Worm (Caenorhabditis elegans): ENCODE results near the gene sups-1.

The sups-1 gene

DNA sequence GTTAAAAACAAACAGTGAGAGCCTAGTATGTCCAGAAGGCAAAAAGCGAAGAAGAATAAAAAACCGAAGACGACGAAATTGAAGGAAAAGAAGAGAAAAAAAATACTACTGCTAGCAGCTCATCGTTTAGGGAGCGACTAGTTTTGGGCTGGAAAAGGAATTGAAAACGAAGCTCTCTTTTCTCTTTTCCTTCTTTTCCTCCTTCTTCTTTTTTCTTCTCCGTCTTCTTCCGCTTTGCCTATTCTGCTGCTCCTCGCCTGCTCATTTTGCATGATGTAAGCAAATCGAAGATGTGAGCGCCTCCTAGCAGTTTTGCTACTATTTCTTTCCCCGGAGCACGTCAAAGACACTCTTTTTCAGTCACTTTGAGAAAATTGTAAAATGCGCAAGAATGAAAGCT is 22.3 kb upstream of the sups-1 start:
- TF ChIP-seq C34F6.9 (tag; optimal IDR thresholded peaks at IDR 0.05) (peak; percentile 40), nhr-21 (tag; optimal IDR thresholded peaks at IDR 0.05) (no peak), unc-55 (GFP tag; optimal IDR thresholded peaks at IDR 0.05) (peak; percentile 49), lsy-2 (tag; optimal IDR thresholded peaks at IDR 0.05) (peak in 1 of 2 experiments; percentile 10), ztf-11 (tag; optimal IDR thresholded peaks at IDR 0.05) (no peak), crh-2 (tag; optimal IDR thresholded peaks at IDR 0.05) (peak; percentile 22)

DNA sequence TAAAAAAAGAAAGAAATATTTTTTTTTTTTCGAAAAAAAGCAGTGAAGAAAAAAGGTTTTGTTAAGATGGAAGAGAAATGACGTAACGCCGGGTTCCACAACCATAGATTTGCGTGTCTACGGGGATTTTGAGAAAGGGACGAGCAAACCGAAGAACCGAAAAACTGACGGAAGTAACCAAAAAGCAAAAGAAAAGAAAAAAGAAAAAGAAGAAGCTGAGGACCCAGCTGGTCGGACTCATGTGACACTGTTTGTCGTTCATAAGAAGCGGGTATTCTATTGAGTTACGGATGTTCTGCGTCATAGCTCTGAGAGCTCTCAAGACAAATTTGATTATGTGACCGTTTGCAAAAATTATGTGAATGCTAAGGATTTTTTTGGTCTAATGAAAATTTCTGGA is 21.2 kb upstream of the sups-1 start:
- peak; percentile 36 for TF ChIP-seq nhr-6 (tag; optimal IDR thresholded peaks at IDR 0.05)
- TF ChIP-seq C34F6.9 (tag; optimal IDR thresholded peaks at IDR 0.05), result peak; percentile 14
- TF ChIP-seq unc-55 (GFP tag; optimal IDR thresholded peaks at IDR 0.05), result peak; percentile 43
- peak; percentile 6 for TF ChIP-seq crh-2 (tag; optimal IDR thresholded peaks at IDR 0.05)
- TF ChIP-seq zag-1 (tag; optimal IDR thresholded peaks at IDR 0.05), result peak; percentile 35
- TF ChIP-seq sma-9 (GFP tag; optimal IDR thresholded peaks at IDR 0.05), result peak; percentile 65
- TF ChIP-seq sma-9 (tag; optimal IDR thresholded peaks at IDR 0.05), result no peak
- TF ChIP-seq Y55F3AM.14 (GFP tag; optimal IDR thresholded peaks at IDR 0.05), result peak; percentile 84
- no peak for TF ChIP-seq nhr-25 (tag; optimal IDR thresholded peaks at IDR 0.05)
- peak in 1 of 2 experiments; percentile 47 for TF ChIP-seq lsy-2 (tag; optimal IDR thresholded peaks at IDR 0.05)
- TF ChIP-seq nhr-129 (tag; optimal IDR thresholded peaks at IDR 0.05), result peak; percentile 15
- no peak for TF ChIP-seq nhr-12 (tag; optimal IDR thresholded peaks at IDR 0.05)
- no peak for TF ChIP-seq F13H6.1 (tag; optimal IDR thresholded peaks at IDR 0.05)
- no peak for TF ChIP-seq nhr-10 (tag; optimal IDR thresholded peaks at IDR 0.05)
- no peak for TF ChIP-seq elt-3 (tag; optimal IDR thresholded peaks at IDR 0.05)
- no peak for TF ChIP-seq skn-1 (tag; optimal IDR thresholded peaks at IDR 0.05)

DNA sequence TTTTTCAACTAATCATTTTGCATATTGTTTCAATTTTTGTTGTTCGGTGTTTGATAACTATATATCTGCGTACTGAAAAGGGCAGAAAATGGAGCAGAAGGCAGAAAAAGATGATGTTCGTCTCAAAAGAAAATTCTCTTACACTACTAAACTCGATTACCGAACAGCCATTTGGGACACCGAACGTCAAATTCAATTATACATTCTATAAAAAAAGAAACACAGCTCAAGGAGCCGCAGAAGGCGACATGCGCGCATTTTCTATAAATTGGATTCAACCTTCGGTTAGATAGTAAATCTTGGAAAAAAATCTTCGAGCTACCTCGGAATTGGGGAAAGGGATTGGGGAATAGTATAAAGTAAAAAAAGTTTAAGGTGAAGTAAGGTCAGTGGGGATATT is 20.7 kb upstream of the sups-1 start:
- TF ChIP-seq ceh-16 (tag; optimal IDR thresholded peaks at IDR 0.05), result no peak
- TF ChIP-seq sma-9 (GFP tag; optimal IDR thresholded peaks at IDR 0.05), result peak; percentile 38
- TF ChIP-seq sma-9 (tag; optimal IDR thresholded peaks at IDR 0.05), result no peak

DNA sequence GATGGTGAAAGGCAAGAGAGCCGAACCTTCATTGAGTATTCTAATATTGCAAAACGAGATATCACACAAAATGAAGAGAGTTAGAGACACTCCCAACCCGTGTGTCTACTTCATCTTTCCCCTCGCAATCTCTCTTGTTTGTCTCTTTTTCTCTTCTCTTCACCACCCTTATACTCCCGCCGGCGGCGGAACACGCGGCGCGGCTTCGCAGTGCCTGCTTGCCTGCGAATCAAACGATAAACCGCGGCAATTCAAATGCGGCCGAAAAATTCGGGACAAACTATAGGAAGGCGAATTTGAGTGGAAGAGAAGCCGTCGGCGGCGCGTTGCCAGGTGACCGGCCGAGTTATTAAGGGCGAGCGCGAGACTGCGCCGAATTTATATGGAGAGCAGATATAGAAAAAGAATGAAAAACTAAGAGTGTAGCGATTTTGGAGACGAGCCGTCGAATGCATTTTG is 19.3 kb upstream of the sups-1 start, which contains the start of gene klp-13:
klp-13 (plus strand) TSS at position 409 of the 459 bp plus-strand sequence.
- TF ChIP-seq elt-3 (tag; optimal IDR thresholded peaks at IDR 0.05), result no peak
- TF ChIP-seq peb-1 (tag; optimal IDR thresholded peaks at IDR 0.05), result no peak
- TF ChIP-seq sma-9 (GFP tag; optimal IDR thresholded peaks at IDR 0.05), result peak; percentile 90
- no peak for TF ChIP-seq sma-9 (tag; optimal IDR thresholded peaks at IDR 0.05)
- TF ChIP-seq elt-1 (tag; optimal IDR thresholded peaks at IDR 0.05), result no peak
- peak; percentile 89 for TF ChIP-seq ZK546.5 (tag; optimal IDR thresholded peaks at IDR 0.05)
- peak; percentile 96 for TF ChIP-seq unc-55 (GFP tag; optimal IDR thresholded peaks at IDR 0.05)
- no peak for TF ChIP-seq aly-2 (tag; optimal IDR thresholded peaks at IDR 0.05)
- no peak for TF ChIP-seq lin-39 (tag; optimal IDR thresholded peaks at IDR 0.05)
- TF ChIP-seq ztf-1 (GFP tag; conservative IDR thresholded peaks at IDR 0.05), result no peak
- peak; percentile 54 for TF ChIP-seq nhr-6 (tag; optimal IDR thresholded peaks at IDR 0.05)
- no peak for TF ChIP-seq nhr-23 (tag; optimal IDR thresholded peaks at IDR 0.05)
- peak; percentile 88 for TF ChIP-seq gmeb-1 (tag; optimal IDR thresholded peaks at IDR 0.05)
- TF ChIP-seq alr-1 (tag; optimal IDR thresholded peaks at IDR 0.05), result no peak
- peak; percentile 45 to 89 for TF ChIP-seq lsy-2 (tag; optimal IDR thresholded peaks at IDR 0.05)
- TF ChIP-seq lin-11 (tag; optimal IDR thresholded peaks at IDR 0.05), result peak; percentile 89
- TF ChIP-seq sma-3 (GFP tag; optimal IDR thresholded peaks at IDR 0.05), result peak; percentile 64
- peak; percentile 89 for TF ChIP-seq F13H6.1 (tag; optimal IDR thresholded peaks at IDR 0.05)
- TF ChIP-seq crh-2 (tag; optimal IDR thresholded peaks at IDR 0.05), result peak; percentile 91
- no peak for TF ChIP-seq nhr-237 (tag; optimal IDR thresholded peaks at IDR 0.05)
- TF ChIP-seq snpc-4 (tag; optimal IDR thresholded peaks at IDR 0.05), result peak; percentile 49
- peak; percentile 75 for TF ChIP-seq zag-1 (tag; optimal IDR thresholded peaks at IDR 0.05)
- no peak for TF ChIP-seq R02D3.7 (tag; optimal IDR thresholded peaks at IDR 0.05)
- no peak for TF ChIP-seq nhr-11 (tag; optimal IDR thresholded peaks at IDR 0.05)
- peak; percentile 38 for TF ChIP-seq mab-5 (tag; optimal IDR thresholded peaks at IDR 0.05)
- no peak for TF ChIP-seq unc-62 (GFP tag; optimal IDR thresholded peaks at IDR 0.05)
- TF ChIP-seq ztf-4 (tag; optimal IDR thresholded peaks at IDR 0.05), result peak; percentile 76
- TF ChIP-seq C34F6.9 (tag; optimal IDR thresholded peaks at IDR 0.05), result peak; percentile 91
- TF ChIP-seq blmp-1 (tag; optimal IDR thresholded peaks at IDR 0.05; ENCODE audit: insufficient read depth), result peak; percentile 30
- no peak for TF ChIP-seq ceh-16 (tag; optimal IDR thresholded peaks at IDR 0.05)
- TF ChIP-seq ztf-11 (tag; optimal IDR thresholded peaks at IDR 0.05), result no peak
- TF ChIP-seq mdl-1 (tag; optimal IDR thresholded peaks at IDR 0.05), result peak; percentile 55 to 84
- TF ChIP-seq ceh-82 (tag; optimal IDR thresholded peaks at IDR 0.05), result no peak
- no peak for TF ChIP-seq nhr-77 (tag; optimal IDR thresholded peaks at IDR 0.05)
- peak; percentile 76 for TF ChIP-seq egl-27 (tag; optimal IDR thresholded peaks at IDR 0.05)
- no peak for TF ChIP-seq nhr-25 (tag; optimal IDR thresholded peaks at IDR 0.05)
- TF ChIP-seq mbf-1 (tag; optimal IDR thresholded peaks at IDR 0.05), result no peak
- no peak for TF ChIP-seq ama-1 (optimal IDR thresholded peaks at IDR 0.05)
- peak; percentile 74 for TF ChIP-seq nhr-21 (tag; optimal IDR thresholded peaks at IDR 0.05)
- peak; percentile 66 for TF ChIP-seq Y55F3AM.14 (GFP tag; optimal IDR thresholded peaks at IDR 0.05)
- TF ChIP-seq nhr-10 (tag; optimal IDR thresholded peaks at IDR 0.05), result no peak
- TF ChIP-seq sem-4 (tag; optimal IDR thresholded peaks at IDR 0.05), result peak; percentile 77
- TF ChIP-seq nhr-12 (tag; optimal IDR thresholded peaks at IDR 0.05), result no peak
- TF ChIP-seq dmd-4 (tag; optimal IDR thresholded peaks at IDR 0.05), result no peak

All from whole organism, L2 larva.